Worm (Caenorhabditis elegans): ENCODE results near the gene F14D7.14.
"Not testable (repeated sequence)": the region's sequence is repeated elsewhere in the genome, so short reads cannot be mapped to it uniquely, and the experiment has no call there.

The F14D7.14 gene

ce11 chrV:14306771-14307170 is 3.0 kb upstream of the F14D7.14 start, which contains the start of gene spig-4:
Gene spig-4 (minus strand): TSS chrV:14306871.
- TF ChIP-seq nhr-12, pha-4, lsy-12 (tag; optimal IDR thresholded peaks at IDR 0.05): not testable (repeated sequence)

ce11 chrV:14308164-14308563 is 1.6 kb upstream of the F14D7.14 start, which contains the start of gene spig-5:
Gene spig-5 (plus strand): TSS chrV:14308464.
- not testable (repeated sequence) for TF ChIP-seq egl-5, nhr-76, hmg-11 (tag; optimal IDR thresholded peaks at IDR 0.05)

- TF ChIP-seq egl-5 (tag; optimal IDR thresholded peaks at IDR 0.05) (no peak), ceh-82 (tag; optimal IDR thresholded peaks at IDR 0.05) (no peak), nhr-11 (tag; optimal IDR thresholded peaks at IDR 0.05) (no peak), lin-39 (tag; optimal IDR thresholded peaks at IDR 0.05) (no peak), ceh-28 (tag; optimal IDR thresholded peaks at IDR 0.05) (no peak), nhr-43 (tag; optimal IDR thresholded peaks at IDR 0.05; ENCODE audit: poor library complexity, severe bottlenecking) (no peak), pha-4 (tag; optimal IDR thresholded peaks at IDR 0.05) (no peak), mdl-1 (tag; optimal IDR thresholded peaks at IDR 0.05) (no peak), ztf-11 (tag; optimal IDR thresholded peaks at IDR 0.05) (no peak), lsy-12 (tag; optimal IDR thresholded peaks at IDR 0.05) (no peak), pqm-1 (tag; optimal IDR thresholded peaks at IDR 0.05) (no peak), elt-2 (tag; optimal IDR thresholded peaks at IDR 0.05) (no peak), nhr-25 (tag; optimal IDR thresholded peaks at IDR 0.05) (no peak), nhr-77 (tag; optimal IDR thresholded peaks at IDR 0.05) (no peak), lin-15B (tag; optimal IDR thresholded peaks at IDR 0.05) (no peak), unc-62 (GFP tag; optimal IDR thresholded peaks at IDR 0.05) (no peak)
Measured at ce11 chrV:14311115-14311514, 1.4 kb downstream of the F14D7.14 start, which contains the start of gene ddn-3. Gene ddn-3 (minus strand): TSS chrV:14311215.

- TF ChIP-seq pha-4 (tag; optimal IDR thresholded peaks at IDR 0.05) (no peak), eor-1 (tag; optimal IDR thresholded peaks at IDR 0.05) (no peak)
Measured at ce11 chrV:14312695-14313094, 3.0 kb downstream of the F14D7.14 start, which contains the start of gene F14D7.8. Gene F14D7.8 (minus strand): TSS chrV:14312795.

ce11 chrV:14314236-14314635 is 4.5 kb downstream of the F14D7.14 start, which contains the start of gene F47B8.1:
Gene F47B8.1 (minus strand): TSS chrV:14314336.
- TF ChIP-seq ceh-16 (tag; optimal IDR thresholded peaks at IDR 0.05) (no peak), snpc-4 (tag; optimal IDR thresholded peaks at IDR 0.05) (no peak), elt-3 (tag; optimal IDR thresholded peaks at IDR 0.05) (no peak), pqm-1 (tag; optimal IDR thresholded peaks at IDR 0.05) (no peak), nhr-43 (tag; optimal IDR thresholded peaks at IDR 0.05; ENCODE audit: poor library complexity, severe bottlenecking) (no peak), lin-39 (tag; optimal IDR thresholded peaks at IDR 0.05) (no peak), egl-5 (tag; optimal IDR thresholded peaks at IDR 0.05) (no peak), unc-62 (GFP tag; optimal IDR thresholded peaks at IDR 0.05) (no peak), nhr-76 (tag; optimal IDR thresholded peaks at IDR 0.05) (no peak), zag-1 (tag; optimal IDR thresholded peaks at IDR 0.05) (no peak)

ce11 chrV:14316525-14316924 is 6.8 kb downstream of the F14D7.14 start, which contains the start of gene F47B8.2:
Gene F47B8.2 (minus strand): TSS chrV:14316625.
- TF ChIP-seq ztf-11 (tag; optimal IDR thresholded peaks at IDR 0.05) (no peak), egl-27 (tag; optimal IDR thresholded peaks at IDR 0.05) (no peak), ZK546.5 (tag; optimal IDR thresholded peaks at IDR 0.05) (no peak), nhr-25 (tag; optimal IDR thresholded peaks at IDR 0.05) (no peak), nhr-43 (tag; optimal IDR thresholded peaks at IDR 0.05; ENCODE audit: poor library complexity, severe bottlenecking) (no peak), ztf-4 (tag; optimal IDR thresholded peaks at IDR 0.05) (no peak), nhr-76 (tag; optimal IDR thresholded peaks at IDR 0.05) (no peak)

- TF ChIP-seq pha-4 (tag; optimal IDR thresholded peaks at IDR 0.05) (peak; percentile 71), elt-3 (tag; optimal IDR thresholded peaks at IDR 0.05) (no peak), nfya-1 (tag; optimal IDR thresholded peaks at IDR 0.05; ENCODE audit: insufficient read depth) (peak; percentile 11), snpc-4 (tag; optimal IDR thresholded peaks at IDR 0.05) (peak; percentile 41)
Measured at ce11 chrV:14317204-14317603, 7.5 kb downstream of the F14D7.14 start.
